Fruit fly (Drosophila melanogaster): Measurements from ENCODE around the gene Vdup1.

DNA sequence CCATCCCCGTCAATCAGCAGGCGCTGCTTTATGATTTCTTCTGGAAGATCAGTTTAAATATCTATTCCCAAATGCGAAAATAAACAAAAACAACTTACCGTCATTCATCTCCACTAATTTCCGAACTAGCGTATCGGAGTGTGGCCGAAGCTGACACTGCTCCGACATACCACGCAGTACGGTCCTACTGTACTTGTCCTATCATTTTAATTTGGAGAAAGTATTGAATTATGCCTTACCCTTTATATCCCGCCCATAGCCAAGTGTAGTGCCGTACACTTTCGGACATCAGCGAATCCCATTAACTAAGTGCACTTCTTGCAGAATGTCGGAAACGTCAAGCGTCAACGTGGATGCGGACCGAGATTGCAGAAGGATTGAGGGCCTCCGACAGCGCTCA is 33.8 kb upstream of the Vdup1 start, which contains the start of the genes thoc7 and Dis3l2:
- TF ChIP-seq CG9139 (GFP tag; optimal IDR thresholded peaks at IDR 0.05) (no peak), vri (GFP tag; optimal IDR thresholded peaks at IDR 0.05) (no peak), lz (GFP tag; optimal IDR thresholded peaks at IDR 0.05) (no peak)
